Worm (Caenorhabditis elegans): ENCODE measurements around the gene lsy-12.

lsy-12 gene

ce11 chrV:9879867-9880266 is 20.1 kb upstream of the lsy-12 start, which contains the start of gene sdz-31:
sdz-31 (plus strand) TSS chrV:9880167.
- TF ChIP-seq pag-3 (tag; optimal IDR thresholded peaks at IDR 0.05; ENCODE audit: borderline replicate concordance) (no peak), lim-6 (tag; optimal IDR thresholded peaks at IDR 0.05) (no peak), tbx-2 (tag; optimal IDR thresholded peaks at IDR 0.05) (no peak), elt-2 (tag; optimal IDR thresholded peaks at IDR 0.05) (no peak), K02D7.2 (tag; optimal IDR thresholded peaks at IDR 0.05) (no peak), odd-2 (tag; optimal IDR thresholded peaks at IDR 0.05) (no peak), madf-2 (tag; optimal IDR thresholded peaks at IDR 0.05) (no peak), ceh-18 (tag; optimal IDR thresholded peaks at IDR 0.05) (no peak), nfya-1 (tag; optimal IDR thresholded peaks at IDR 0.05) (no peak), T23F11.4 (GFP tag; optimal IDR thresholded peaks at IDR 0.05) (no peak), sox-2 (GFP tag; IDR thresholded peaks at IDR 0.05) (no peak), unc-3 (GFP tag; conservative IDR thresholded peaks at IDR 0.05) (no peak), unc-3 (tag; optimal IDR thresholded peaks at IDR 0.05) (no peak), rnt-1 (tag; optimal IDR thresholded peaks at IDR 0.05) (no peak), ceh-22 (tag; optimal IDR thresholded peaks at IDR 0.05) (no peak)

- TF ChIP-seq C08G9.2 (tag; optimal IDR thresholded peaks at IDR 0.05) (no peak), ref-2 (tag; optimal IDR thresholded peaks at IDR 0.05) (no peak), F13H6.1 (tag; optimal IDR thresholded peaks at IDR 0.05) (no peak), hlh-30 (tag; optimal IDR thresholded peaks at IDR 0.05; ENCODE audit: insufficient read depth) (no peak), ets-4 (tag; optimal IDR thresholded peaks at IDR 0.05) (no peak), ceh-45 (GFP tag; IDR thresholded peaks at IDR 0.05) (no peak), hlh-15 (tag; optimal IDR thresholded peaks at IDR 0.05) (no peak), tbx-2 (tag; optimal IDR thresholded peaks at IDR 0.05) (no peak), sox-2 (GFP tag; IDR thresholded peaks at IDR 0.05) (no peak), ceh-19 (GFP tag; optimal IDR thresholded peaks at IDR 0.05) (no peak), lin-11 (tag; optimal IDR thresholded peaks at IDR 0.05) (no peak), pqm-1 (tag; optimal IDR thresholded peaks at IDR 0.05) (no peak), lim-6 (tag; optimal IDR thresholded peaks at IDR 0.05) (no peak), hlh-8 (tag; optimal IDR thresholded peaks at IDR 0.05) (no peak), unc-55 (GFP tag; optimal IDR thresholded peaks at IDR 0.05) (no peak), mec-3 (tag; optimal IDR thresholded peaks at IDR 0.05; ENCODE audit: borderline replicate concordance) (no peak), ceh-18 (tag; optimal IDR thresholded peaks at IDR 0.05) (no peak), T23F11.4 (GFP tag; optimal IDR thresholded peaks at IDR 0.05) (no peak), ztf-16 (tag; optimal IDR thresholded peaks at IDR 0.05) (no peak), hlh-6 (tag; optimal IDR thresholded peaks at IDR 0.05) (no peak)
Observed at ce11 chrV:9879404-9879803, 19.6 kb upstream of the lsy-12 start, which contains the start of gene srab-26. srab-26 (minus strand) TSS chrV:9879504.

- TF ChIP-seq lin-11 (tag; optimal IDR thresholded peaks at IDR 0.05), result no peak
- no peak for TF ChIP-seq ceh-45 (GFP tag; IDR thresholded peaks at IDR 0.05)
- no peak for TF ChIP-seq C38D4.7 (GFP tag; optimal IDR thresholded peaks at IDR 0.05)
- TF ChIP-seq elt-2 (tag; optimal IDR thresholded peaks at IDR 0.05), result no peak
- no peak for TF ChIP-seq ttx-3 (tag; optimal IDR thresholded peaks at IDR 0.05)
- TF ChIP-seq ceh-24 (tag; optimal IDR thresholded peaks at IDR 0.05), result no peak
- TF ChIP-seq K02D7.2 (tag; optimal IDR thresholded peaks at IDR 0.05), result no peak
- TF ChIP-seq sox-4 (tag; optimal IDR thresholded peaks at IDR 0.05), result no peak
- no peak for TF ChIP-seq C08G9.2 (tag; optimal IDR thresholded peaks at IDR 0.05)
- no peak for TF ChIP-seq ceh-30 (tag; optimal IDR thresholded peaks at IDR 0.05)
- no peak for TF ChIP-seq unc-55 (GFP tag; optimal IDR thresholded peaks at IDR 0.05)
- TF ChIP-seq sdc-2 (tag; optimal IDR thresholded peaks at IDR 0.05), result no peak
- no peak for TF ChIP-seq pros-1 (tag; optimal IDR thresholded peaks at IDR 0.05)
- TF ChIP-seq K09A11.1 (tag; optimal IDR thresholded peaks at IDR 0.05; ENCODE audit: insufficient read depth), result no peak
- TF ChIP-seq ceh-19 (GFP tag; optimal IDR thresholded peaks at IDR 0.05), result no peak
- TF ChIP-seq pax-1 (tag; optimal IDR thresholded peaks at IDR 0.05), result no peak
- no peak for TF ChIP-seq ceh-22 (tag; optimal IDR thresholded peaks at IDR 0.05)
- no peak for TF ChIP-seq nfya-1 (tag; optimal IDR thresholded peaks at IDR 0.05)
Observed at ce11 chrV:9871339-9871738, 11.6 kb upstream of the lsy-12 start, which contains the start of gene srab-18. srab-18 (minus strand) TSS chrV:9871439.
